Fruit fly (Drosophila melanogaster) whole organism, pupa: Measurements from ENCODE around the gene CG16854.
A peak's percentile ranks its signal among the peaks of the same experiment; 100 is the strongest.

ENCODE experiments used
- CG10348 ChIP-seq: fragments of 200-800 bp; sonication (Bioruptor generic); IDR thresholded peaks from 2 replicates; pipeline ENCODE4 v1.3.6; 2022; ENCODE audit warnings: missing biosample characterization, missing genetic modification characterization
- CG12605 ChIP-seq: fragments of 200-800 bp; sonication (Bioruptor generic); IDR thresholded peaks from 2 replicates; pipeline ENCODE4 v1.3.6; 2022; ENCODE audit warnings: missing biosample characterization, missing genetic modification characterization
- CG13204 ChIP-seq: fragments of 200-800 bp; sonication (Bioruptor generic); optimal IDR thresholded peaks from 2 replicates; lab custom pipeline; 2018; ENCODE audit warnings: missing biosample characterization, mild to moderate bottlenecking, missing genetic modification characterization, moderate library complexity
- CG14655 ChIP-seq: fragments of 200-800 bp; sonication (Bioruptor generic); optimal IDR thresholded peaks from 3 replicates; lab custom pipeline; 2017; ENCODE audit warnings: mild to moderate bottlenecking, missing biosample characterization, missing genetic modification reagents, missing genetic modification characterization
- CG15710 ChIP-seq: fragments of 200-800 bp; sonication (Bioruptor generic); optimal IDR thresholded peaks from 2 replicates; lab custom pipeline; 2018; ENCODE audit warnings: missing biosample characterization, mild to moderate bottlenecking, missing genetic modification characterization, moderate library complexity
- CG17806 ChIP-seq: fragments of 200-800 bp; sonication (Bioruptor generic); optimal IDR thresholded peaks from 2 replicates; lab custom pipeline; 2018; ENCODE audit warnings: missing biosample characterization, mild to moderate bottlenecking, missing genetic modification characterization, moderate library complexity
- CG32121 ChIP-seq: fragments of 200-800 bp; sonication (Bioruptor generic); IDR thresholded peaks from 2 replicates; pipeline ENCODE4 v1.3.6; 2022; ENCODE audit warnings: missing biosample characterization, missing genetic modification characterization
- CG34367 ChIP-seq: fragments of 200-800 bp; sonication (Bioruptor generic); optimal IDR thresholded peaks from 2 replicates; lab custom pipeline; 2018; ENCODE audit warnings: missing biosample characterization, mild to moderate bottlenecking, missing genetic modification characterization
- CG4496 ChIP-seq: fragments of 200-800 bp; sonication (Bioruptor generic); IDR thresholded peaks from 3 replicates; pipeline ENCODE4 v1.3.6; 2022; ENCODE audit warnings: missing biosample characterization, missing genetic modification characterization
- CG8159 ChIP-seq: fragments of 200-800 bp; sonication (Bioruptor generic); optimal IDR thresholded peaks from 3 replicates; lab custom pipeline; 2018; ENCODE audit warnings: missing biosample characterization, mild to moderate bottlenecking, missing genetic modification characterization, moderate library complexity
- CG8301 ChIP-seq: fragments of 200-800 bp; sonication (Bioruptor generic); optimal IDR thresholded peaks from 2 replicates; lab custom pipeline; 2018; ENCODE audit warnings: missing biosample characterization, mild to moderate bottlenecking, missing genetic modification characterization
- CG9948 ChIP-seq: fragments of 200-800 bp; sonication (Bioruptor generic); optimal IDR thresholded peaks from 2 replicates; lab custom pipeline; 2018; ENCODE audit warnings: missing biosample characterization, mild to moderate bottlenecking, missing genetic modification characterization, moderate library complexity
- D1 ChIP-seq: fragments of 200-800 bp; sonication (Bioruptor generic); optimal IDR thresholded peaks from 2 replicates; lab custom pipeline; 2018; ENCODE audit warnings: missing biosample characterization, mild to moderate bottlenecking, missing genetic modification characterization, moderate library complexity
- EcR ChIP-seq: fragments of 200-800 bp; sonication (Bioruptor generic); optimal IDR thresholded peaks from 3 replicates; lab custom pipeline; 2019; ENCODE audit warnings: missing biosample characterization, missing genetic modification characterization, mild to moderate bottlenecking, moderate library complexity, missing genetic modification reagents
- Ets98B ChIP-seq: fragments of 200-800 bp; sonication (Bioruptor generic); IDR thresholded peaks from 2 replicates; pipeline ENCODE4 v1.3.6; 2022; ENCODE audit warnings: missing biosample characterization, missing genetic modification characterization
- Pif1A ChIP-seq: fragments of 200-800 bp; sonication (Bioruptor generic); optimal IDR thresholded peaks from 3 replicates; lab custom pipeline; 2016; ENCODE audit warnings: missing biosample characterization, missing genetic modification characterization
- Pif1B ChIP-seq: fragments of 200-800 bp; sonication (Bioruptor generic); optimal IDR thresholded peaks from 3 replicates; lab custom pipeline; 2016; ENCODE audit warnings: missing biosample characterization, missing genetic modification characterization
- Snoo ChIP-seq: fragments of 200-800 bp; sonication (Bioruptor generic); optimal IDR thresholded peaks from 3 replicates; lab custom pipeline; 2017; ENCODE audit warnings: missing biosample characterization, mild to moderate bottlenecking, missing genetic modification characterization, inconsistent platforms
- fd96Ca ChIP-seq: fragments of 200-800 bp; sonication (Bioruptor generic); IDR thresholded peaks from 3 replicates; pipeline ENCODE4 v1.3.6; 2022; ENCODE audit warnings: missing biosample characterization, missing genetic modification characterization
- gl ChIP-seq: fragments of 200-800 bp; sonication (Bioruptor generic); optimal IDR thresholded peaks from 2 replicates; lab custom pipeline; 2018; ENCODE audit warnings: missing biosample characterization, mild to moderate bottlenecking, missing genetic modification characterization
- rn ChIP-seq: fragments of 200-800 bp; sonication (Bioruptor generic); IDR thresholded peaks from 2 replicates; pipeline ENCODE4 v1.3.6; 2022; ENCODE audit warnings: missing biosample characterization, missing genetic modification characterization

CG16854 gene

DNA sequence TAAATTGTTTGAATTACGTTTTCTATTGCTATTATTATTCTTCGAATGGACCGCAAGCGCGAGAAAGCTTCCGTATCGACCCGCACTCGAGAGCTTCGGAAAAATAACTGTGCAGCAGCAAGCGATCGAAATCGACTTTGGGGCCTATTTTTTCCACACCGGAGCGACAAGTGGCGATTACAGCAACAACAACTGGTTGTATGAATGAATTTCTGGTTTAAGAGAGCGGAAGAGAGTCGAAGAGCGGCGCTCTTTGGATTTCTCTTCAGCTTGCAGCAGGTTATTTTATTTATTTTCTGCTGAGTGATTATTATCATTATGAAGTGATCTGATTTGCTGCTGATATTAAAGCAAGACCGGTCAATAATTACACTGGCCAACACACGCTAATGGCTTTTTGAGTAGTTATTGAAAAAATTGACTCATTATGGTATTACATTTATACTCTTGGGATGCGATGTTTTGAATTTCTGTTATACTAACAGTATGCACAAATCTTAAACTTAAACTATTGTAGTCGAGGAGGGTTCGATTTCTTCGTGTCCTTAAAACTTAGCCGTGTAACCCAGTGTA is 19.5 kb upstream of the CG16854 start, which contains the start of gene Samuel:
Gene Samuel, minus strand, starts transcription at position 112 of the 573 bp plus-strand sequence.
- TF ChIP-seq CG17806 (tag; lab: Kevin White, UChicago) (peak; percentile 57), CG12605 (GFP tag; lab: Robert Waterston, UW) (peak; percentile 84), fd96Ca (GFP tag; lab: Robert Waterston, UW) (no peak; the same call in 2 of the 3 replicates), Pif1B (GFP tag; lab: Kevin White, UChicago) (peak; percentile 70), gl (tag; lab: Kevin White, UChicago) (peak; percentile 50), CG34367 (tag; lab: Kevin White, UChicago) (peak; percentile 43), rn (GFP tag; lab: Robert Waterston, UW) (no peak), CG8159 (tag; lab: Kevin White, UChicago) (peak; percentile 68), CG4496 (GFP tag; lab: Robert Waterston, UW) (peak; percentile 62; the same call in 1 of the 3 replicates), CG8301 (tag; lab: Kevin White, UChicago) (peak; percentile 50), D1 (tag; lab: Kevin White, UChicago) (peak; percentile 31), Snoo (tag; lab: Kevin White, UChicago) (peak; percentile 38), CG15710 (tag; lab: Kevin White, UChicago) (peak; percentile 49), Ets98B (GFP tag; lab: Robert Waterston, UW) (peak; percentile 73), CG10348 (GFP tag; lab: Robert Waterston, UW) (no peak), CG32121 (GFP tag; lab: Robert Waterston, UW) (0 out of 2 replicates have a peak, but pooled peaks have one; percentile 19), CG9948 (tag; lab: Kevin White, UChicago) (peak; percentile 18), CG13204 (GFP tag; lab: Kevin White, UChicago) (peak; percentile 54), EcR (GFP tag; lab: Kevin White, UChicago) (peak; percentile 58), CG14655 (GFP tag; lab: Kevin White, UChicago) (peak; percentile 59), Pif1A (GFP tag; lab: Kevin White, UChicago) (peak; percentile 58)

DNA sequence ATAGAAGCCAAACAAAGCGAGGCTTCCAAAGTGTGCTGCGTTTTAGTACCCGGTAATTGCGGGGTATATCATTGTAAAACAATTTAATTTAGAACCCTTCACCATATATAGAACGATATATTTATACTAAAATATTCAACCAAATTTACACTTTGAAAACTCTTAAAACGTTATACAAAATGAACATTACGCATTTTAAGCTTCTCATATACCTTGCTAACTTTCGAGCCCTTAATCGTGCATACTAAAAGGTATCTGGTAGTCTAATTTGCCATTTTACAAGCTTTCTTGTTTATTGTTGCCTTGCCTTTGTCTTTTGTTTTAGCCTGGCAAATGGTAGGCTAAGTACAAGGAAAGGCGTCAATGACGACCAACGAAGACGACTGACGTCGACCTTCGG is 18.6 kb upstream of the CG16854 start:
- TF ChIP-seq rn (GFP tag; lab: Robert Waterston, UW), result no peak
- peak; percentile 13 for TF ChIP-seq Pif1B (GFP tag; lab: Kevin White, UChicago)
- TF ChIP-seq, all 21 proteins: peak for 1

DNA sequence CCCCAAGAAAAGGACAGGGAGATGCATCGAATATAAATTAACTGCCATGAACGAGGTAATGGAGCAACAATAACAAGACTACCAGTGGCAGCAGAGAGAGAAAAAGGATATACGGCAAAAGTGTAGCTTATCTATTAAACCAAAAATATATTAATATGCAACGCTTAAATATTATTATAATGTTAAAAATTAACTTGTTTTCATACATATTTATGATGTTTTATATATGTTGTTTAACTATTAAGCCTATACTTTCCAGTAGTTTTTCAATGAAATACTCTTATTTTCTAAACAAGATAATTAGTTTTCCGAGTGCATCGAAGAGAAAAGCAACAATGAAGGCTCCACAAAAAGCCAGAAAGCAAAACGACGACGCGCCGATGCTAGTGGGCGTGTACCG is 18.1 kb upstream of the CG16854 start:
- peak; percentile 33 for TF ChIP-seq D1 (tag; lab: Kevin White, UChicago)
- no peak for TF ChIP-seq EcR (GFP tag; lab: Kevin White, UChicago)
- no peak for TF ChIP-seq Snoo (tag; lab: Kevin White, UChicago)
- TF ChIP-seq CG13204 (GFP tag; lab: Kevin White, UChicago), result no peak
- TF ChIP-seq Pif1B (GFP tag; lab: Kevin White, UChicago), result no peak
- no peak for TF ChIP-seq CG10348 (GFP tag; lab: Robert Waterston, UW)
- TF ChIP-seq CG8159 (tag; lab: Kevin White, UChicago), result peak; percentile 67
- peak; percentile 23; the same call in 1 of the 2 replicates for TF ChIP-seq CG12605 (GFP tag; lab: Robert Waterston, UW)
- TF ChIP-seq CG34367 (tag; lab: Kevin White, UChicago), result peak; percentile 32
- TF ChIP-seq Pif1A (GFP tag; lab: Kevin White, UChicago), result no peak
- peak; percentile 59 for TF ChIP-seq CG17806 (tag; lab: Kevin White, UChicago)
- TF ChIP-seq CG8301 (tag; lab: Kevin White, UChicago), result peak; percentile 37
- peak; percentile 46 for TF ChIP-seq CG14655 (GFP tag; lab: Kevin White, UChicago)
- TF ChIP-seq CG4496 (GFP tag; lab: Robert Waterston, UW), result no peak
- TF ChIP-seq fd96Ca (GFP tag; lab: Robert Waterston, UW), result no peak
- TF ChIP-seq CG32121 (GFP tag; lab: Robert Waterston, UW), result no peak
- no peak for TF ChIP-seq rn (GFP tag; lab: Robert Waterston, UW)
- TF ChIP-seq gl (tag; lab: Kevin White, UChicago), result no peak
- peak; percentile 59 for TF ChIP-seq CG15710 (tag; lab: Kevin White, UChicago)
- TF ChIP-seq Ets98B (GFP tag; lab: Robert Waterston, UW), result no peak
- peak; percentile 43 for TF ChIP-seq CG9948 (tag; lab: Kevin White, UChicago)

DNA sequence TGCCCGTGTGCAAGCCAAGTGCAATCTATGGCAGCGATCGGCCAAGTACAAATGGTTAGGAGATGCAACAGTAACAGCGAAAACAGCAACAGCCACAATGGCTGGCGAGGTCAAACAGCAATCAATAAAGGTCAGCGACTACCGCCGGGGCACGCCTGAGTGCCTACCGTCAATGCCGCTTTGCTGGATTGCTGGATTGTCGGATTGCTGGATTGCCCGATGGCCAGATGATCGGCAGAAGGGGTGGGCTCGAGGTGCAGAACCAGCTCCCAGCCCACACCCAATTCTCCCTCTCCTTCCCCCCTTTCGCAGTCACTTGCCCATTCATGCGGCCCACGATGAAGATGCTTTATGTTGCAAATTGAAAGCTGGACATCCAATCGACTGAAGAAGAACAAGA is 17.6 kb upstream of the CG16854 start:
- peak; percentile 37 for TF ChIP-seq EcR (GFP tag; lab: Kevin White, UChicago)
- TF ChIP-seq fd96Ca (GFP tag; lab: Robert Waterston, UW), result 0 out of 3 replicates have a peak, but pooled peaks have one; percentile 5
- no peak for TF ChIP-seq CG32121 (GFP tag; lab: Robert Waterston, UW)
- no peak for TF ChIP-seq Pif1A (GFP tag; lab: Kevin White, UChicago)
- TF ChIP-seq CG9948 (tag; lab: Kevin White, UChicago), result no peak
- TF ChIP-seq gl (tag; lab: Kevin White, UChicago), result no peak
- peak; percentile 65 for TF ChIP-seq CG13204 (GFP tag; lab: Kevin White, UChicago)
- no peak for TF ChIP-seq rn (GFP tag; lab: Robert Waterston, UW)
- TF ChIP-seq CG8301 (tag; lab: Kevin White, UChicago), result no peak

DNA sequence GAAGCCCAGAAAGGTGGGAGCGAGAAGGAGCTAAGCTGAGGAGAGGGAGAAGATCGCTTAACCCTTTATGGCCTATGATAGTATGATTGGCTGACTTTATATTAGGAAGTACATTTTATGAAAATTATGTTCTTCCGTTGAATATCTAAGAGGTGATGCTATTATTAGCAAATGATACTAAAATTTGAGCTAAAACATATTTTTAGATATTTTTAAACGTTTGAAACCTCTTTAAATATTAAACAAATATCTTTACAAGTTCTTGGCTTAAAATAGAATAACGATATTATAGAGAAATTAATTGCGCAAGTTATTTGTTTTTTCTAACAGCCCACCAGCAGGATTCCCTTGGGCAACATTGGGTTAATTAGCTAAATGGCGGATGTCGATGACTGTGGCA is 17.0 kb upstream of the CG16854 start:
- TF ChIP-seq gl (tag; lab: Kevin White, UChicago) (peak; percentile 42), Pif1A (GFP tag; lab: Kevin White, UChicago) (peak; percentile 62), D1 (tag; lab: Kevin White, UChicago) (peak; percentile 55), CG34367 (tag; lab: Kevin White, UChicago) (peak; percentile 77), CG15710 (tag; lab: Kevin White, UChicago) (peak; percentile 80), CG32121 (GFP tag; lab: Robert Waterston, UW) (no peak), CG9948 (tag; lab: Kevin White, UChicago) (peak; percentile 86), Pif1B (GFP tag; lab: Kevin White, UChicago) (peak; percentile 32), fd96Ca (GFP tag; lab: Robert Waterston, UW) (no peak), CG17806 (tag; lab: Kevin White, UChicago) (peak; percentile 77), Snoo (tag; lab: Kevin White, UChicago) (no peak), Ets98B (GFP tag; lab: Robert Waterston, UW) (no peak), CG10348 (GFP tag; lab: Robert Waterston, UW) (no peak), CG4496 (GFP tag; lab: Robert Waterston, UW) (no peak), EcR (GFP tag; lab: Kevin White, UChicago) (no peak), CG12605 (GFP tag; lab: Robert Waterston, UW) (no peak), CG8301 (tag; lab: Kevin White, UChicago) (peak; percentile 76), CG13204 (GFP tag; lab: Kevin White, UChicago) (no peak), CG8159 (tag; lab: Kevin White, UChicago) (peak; percentile 85), rn (GFP tag; lab: Robert Waterston, UW) (no peak), CG14655 (GFP tag; lab: Kevin White, UChicago) (peak; percentile 88)
- TF ChIP-seq, all 21 proteins: peak for 11
